Worm (Caenorhabditis elegans): ENCODE data around the gene lelo-1.
A peak's percentile ranks its signal among the peaks of the same experiment; 100 is the strongest.

lelo-1 gene

DNA sequence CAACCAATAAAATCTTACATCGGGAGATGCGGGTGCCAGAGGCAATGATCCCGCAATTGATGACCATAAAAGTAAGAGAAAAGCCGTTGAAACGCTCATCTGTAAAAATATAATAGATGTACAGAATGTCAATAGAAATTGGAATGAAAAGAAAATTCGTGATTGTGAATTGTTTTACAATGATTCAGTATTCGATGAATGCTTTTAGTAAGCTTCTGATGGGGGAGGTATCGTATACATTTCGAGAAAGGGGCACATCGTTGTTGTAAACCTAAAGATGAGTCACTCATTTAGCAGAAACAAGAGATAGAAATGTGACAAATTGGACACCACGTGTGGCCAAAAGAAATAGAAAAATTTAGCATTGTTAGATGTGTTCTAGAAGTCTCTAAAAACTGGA lies 23.6 kb upstream of the lelo-1 start, which contains the start of gene C30B5.6:
C30B5.6 (minus strand) TSS at position 101 of the 400 bp plus-strand sequence.
- TF ChIP-seq nhr-25 (tag; optimal IDR thresholded peaks at IDR 0.05) (no peak), blmp-1 (tag; optimal IDR thresholded peaks at IDR 0.05; ENCODE audit: insufficient read depth) (no peak), nhr-21 (tag; optimal IDR thresholded peaks at IDR 0.05) (no peak), unc-55 (GFP tag; optimal IDR thresholded peaks at IDR 0.05) (no peak), ztf-4 (tag; optimal IDR thresholded peaks at IDR 0.05) (no peak), crh-2 (tag; optimal IDR thresholded peaks at IDR 0.05) (no peak), dmd-4 (tag; optimal IDR thresholded peaks at IDR 0.05) (no peak), ceh-82 (tag; optimal IDR thresholded peaks at IDR 0.05) (no peak), egl-27 (tag; optimal IDR thresholded peaks at IDR 0.05) (no peak), mbf-1 (tag; optimal IDR thresholded peaks at IDR 0.05) (no peak)

ce11 chrII:6223755-6224154 lies 22.4 kb upstream of the lelo-1 start:
- TF ChIP-seq nhr-10 (tag; optimal IDR thresholded peaks at IDR 0.05) (no peak), elt-1 (tag; optimal IDR thresholded peaks at IDR 0.05) (no peak), nhr-11 (tag; optimal IDR thresholded peaks at IDR 0.05) (no peak), sma-3 (GFP tag; optimal IDR thresholded peaks at IDR 0.05) (no peak), zag-1 (tag; optimal IDR thresholded peaks at IDR 0.05) (no peak), nhr-6 (tag; optimal IDR thresholded peaks at IDR 0.05) (no peak), sma-9 (GFP tag; optimal IDR thresholded peaks at IDR 0.05) (no peak), sma-9 (tag; optimal IDR thresholded peaks at IDR 0.05) (no peak), F13H6.1 (tag; optimal IDR thresholded peaks at IDR 0.05) (no peak), unc-55 (GFP tag; optimal IDR thresholded peaks at IDR 0.05) (no peak), skn-1 (tag; optimal IDR thresholded peaks at IDR 0.05) (no peak), mab-5 (tag; optimal IDR thresholded peaks at IDR 0.05) (no peak), crh-2 (tag; optimal IDR thresholded peaks at IDR 0.05) (no peak), gmeb-1 (tag; optimal IDR thresholded peaks at IDR 0.05) (no peak), nhr-21 (tag; optimal IDR thresholded peaks at IDR 0.05) (no peak), ceh-82 (tag; optimal IDR thresholded peaks at IDR 0.05) (no peak), mdl-1 (tag; optimal IDR thresholded peaks at IDR 0.05) (no peak)

DNA sequence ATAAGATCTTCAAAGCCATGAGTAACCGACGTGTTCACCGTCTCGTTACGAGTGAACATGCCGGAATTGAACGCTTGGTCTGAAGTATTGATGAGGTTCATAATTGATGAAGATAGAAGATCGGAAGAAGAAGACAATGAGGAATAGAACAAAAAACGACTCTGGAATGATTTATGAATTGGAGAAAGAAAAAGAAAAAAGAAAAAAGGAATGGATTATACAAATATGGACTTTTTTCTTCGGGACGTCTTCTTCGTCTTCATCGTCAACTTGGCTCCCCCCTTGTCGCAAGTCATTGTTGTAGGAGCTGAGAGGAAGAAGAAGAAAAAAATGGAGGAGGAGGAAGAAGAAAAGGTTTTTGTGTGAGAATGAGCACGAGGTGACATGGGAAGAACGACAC lies 19.2 kb upstream of the lelo-1 start, which contains the start of gene srsy-2:
srsy-2 (minus strand) TSS at position 101 of the 400 bp plus-strand sequence.
- TF ChIP-seq Y55F3AM.14 (GFP tag; optimal IDR thresholded peaks at IDR 0.05), result no peak
- no peak for TF ChIP-seq nhr-12 (tag; optimal IDR thresholded peaks at IDR 0.05)
- no peak for TF ChIP-seq mdl-1 (tag; optimal IDR thresholded peaks at IDR 0.05)
- no peak for TF ChIP-seq ztf-11 (tag; optimal IDR thresholded peaks at IDR 0.05)
- TF ChIP-seq lin-11 (tag; optimal IDR thresholded peaks at IDR 0.05), result no peak
- peak; percentile 67 for TF ChIP-seq unc-55 (GFP tag; optimal IDR thresholded peaks at IDR 0.05)
- no peak for TF ChIP-seq skn-1 (tag; optimal IDR thresholded peaks at IDR 0.05)
- no peak for TF ChIP-seq ZK546.5 (tag; optimal IDR thresholded peaks at IDR 0.05)
- TF ChIP-seq sma-9 (GFP tag; optimal IDR thresholded peaks at IDR 0.05), result peak; percentile 8
- TF ChIP-seq sma-9 (tag; optimal IDR thresholded peaks at IDR 0.05), result no peak
- no peak for TF ChIP-seq crh-2 (tag; optimal IDR thresholded peaks at IDR 0.05)
- TF ChIP-seq ceh-82 (tag; optimal IDR thresholded peaks at IDR 0.05), result no peak
- TF ChIP-seq lin-13 (GFP tag; optimal IDR thresholded peaks at IDR 0.05), result no peak
- no peak for TF ChIP-seq peb-1 (tag; optimal IDR thresholded peaks at IDR 0.05)
- TF ChIP-seq unc-62 (GFP tag; optimal IDR thresholded peaks at IDR 0.05), result no peak
- TF ChIP-seq R02D3.7 (tag; optimal IDR thresholded peaks at IDR 0.05), result no peak
- TF ChIP-seq lsy-2 (tag; optimal IDR thresholded peaks at IDR 0.05), result no peak
- TF ChIP-seq alr-1 (tag; optimal IDR thresholded peaks at IDR 0.05), result no peak
- TF ChIP-seq fos-1 (tag; optimal IDR thresholded peaks at IDR 0.05), result no peak
- TF ChIP-seq sem-4 (tag; optimal IDR thresholded peaks at IDR 0.05), result no peak
- no peak for TF ChIP-seq lin-39 (tag; optimal IDR thresholded peaks at IDR 0.05)
- peak; percentile 1 for TF ChIP-seq mab-5 (tag; optimal IDR thresholded peaks at IDR 0.05)
- TF ChIP-seq unc-39 (tag; optimal IDR thresholded peaks at IDR 0.05), result no peak
- no peak for TF ChIP-seq elt-3 (tag; optimal IDR thresholded peaks at IDR 0.05)
- no peak for TF ChIP-seq nhr-25 (tag; optimal IDR thresholded peaks at IDR 0.05)

ce11 chrII:6230116-6230515 lies 16.0 kb upstream of the lelo-1 start:
- TF ChIP-seq nhr-21 (tag; optimal IDR thresholded peaks at IDR 0.05) (no peak), nhr-129 (tag; optimal IDR thresholded peaks at IDR 0.05) (no peak), sem-4 (tag; optimal IDR thresholded peaks at IDR 0.05) (no peak), lsy-2 (tag; optimal IDR thresholded peaks at IDR 0.05) (no peak), mab-5 (tag; optimal IDR thresholded peaks at IDR 0.05) (no peak), ztf-11 (tag; optimal IDR thresholded peaks at IDR 0.05) (no peak), blmp-1 (tag; optimal IDR thresholded peaks at IDR 0.05; ENCODE audit: insufficient read depth) (no peak), crh-2 (tag; optimal IDR thresholded peaks at IDR 0.05) (no peak)
